Worm (Caenorhabditis elegans): ENCODE results near the gene srh-140.

- no peak for TF ChIP-seq F10E7.11 (tag; optimal IDR thresholded peaks at IDR 0.05)
- TF ChIP-seq unc-62 (GFP tag; optimal IDR thresholded peaks at IDR 0.05), result no peak
- no peak for TF ChIP-seq repo-1 (tag; optimal IDR thresholded peaks at IDR 0.05)
- no peak for TF ChIP-seq ZK185.1 (tag; optimal IDR thresholded peaks at IDR 0.05; ENCODE audit: poor library complexity, severe bottlenecking)
These were observed 30.1 kb downstream of the srh-140 start, which contains the start of gene str-43 for ce11 chrV:15752049-15752448.
